Worm (Caenorhabditis elegans) whole organism, L2 larva: ENCODE measurements around the gene memi-3.

Source experiments
- F13H6.1 ChIP-seq: sonication (generic microtip); optimal IDR thresholded peaks from 2 replicates; lab custom pipeline; 2016; ENCODE audit warnings: missing genetic modification characterization, missing compliant biosample characterization
- nhr-23 ChIP-seq: fragments of 150-350 bp; optimal IDR thresholded peaks from 2 replicates; lab custom pipeline; 2014; ENCODE audit warnings: missing biosample characterization, missing genetic modification reagents, missing genetic modification characterization
- ztf-1 ChIP-seq: fragments of 200-800 bp; sonication (Bioruptor generic); conservative IDR thresholded peaks from 2 replicates; pipeline ENCODE4 v1.3.6; 2022; ENCODE audit warnings: missing genetic modification characterization, missing compliant biosample characterization

DNA sequence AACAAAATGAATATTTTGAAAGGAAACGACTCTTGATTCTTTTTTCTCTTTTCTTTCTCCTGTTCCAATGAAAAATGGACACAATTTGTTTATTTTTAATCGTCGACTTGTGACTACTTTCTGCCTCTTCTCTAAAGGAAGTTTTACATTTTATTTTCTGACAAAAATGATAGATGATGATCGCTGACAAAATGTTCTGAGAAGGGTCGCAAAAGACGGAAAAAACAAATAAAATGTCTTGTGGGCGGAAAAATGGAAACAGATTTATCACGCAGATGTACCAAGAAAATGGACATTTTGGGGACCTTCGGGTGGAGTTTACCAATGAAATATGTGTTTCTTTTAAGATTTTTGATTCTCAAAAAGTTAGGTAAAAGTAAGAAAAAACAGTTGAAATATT is 49.8 kb upstream of the memi-3 start:
- no peak for TF ChIP-seq nhr-23 (tag; lab: Kevin White, UChicago)
- no peak for TF ChIP-seq F13H6.1 (tag; lab: Kevin White, UChicago)
- no peak for TF ChIP-seq ztf-1 (GFP tag; lab: Robert Waterston, UW)
